Worm (Caenorhabditis elegans) whole organism, L1 larva: ENCODE measurements around the gene C08B11.9.

Source experiments
- Y116A8C.19 ChIP-seq: sonication (generic microtip); optimal IDR thresholded peaks from 2 replicates; lab custom pipeline; 2016; ENCODE audit warnings: missing compliant biosample characterization, missing genetic modification characterization, borderline replicate concordance
- blmp-1 ChIP-seq: fragments of 150-350 bp; optimal IDR thresholded peaks from 2 replicates; lab custom pipeline; 2014; ENCODE audit warnings: missing biosample characterization, missing genetic modification characterization
- ceh-63 ChIP-seq: fragments of 200-800 bp; sonication (Bioruptor generic); optimal IDR thresholded peaks from 2 replicates; lab custom pipeline; 2018; ENCODE audit warnings: mild to moderate bottlenecking, missing genetic modification characterization, missing compliant biosample characterization
- dsc-1 ChIP-seq: sonication (generic microtip); optimal IDR thresholded peaks from 2 replicates; lab custom pipeline; 2016; ENCODE audit warnings: mild to moderate bottlenecking, missing genetic modification characterization, missing compliant biosample characterization
- efl-1 ChIP-seq, 4 experiments: fragments of 150-350 bp; optimal IDR thresholded peaks in 3 of 4; peaks in 1 of 4; 1 replicate in 1 of 4; 2 replicates in 3 of 4; lab custom pipeline; 2014; ENCODE audit warnings: missing biosample characterization in 2 of 4, missing genetic modification characterization in 2 of 4, missing genetic modification reagents in 2 of 4
- egl-27 ChIP-seq, 2 experiments: fragments of 150-350 bp in 1 of 2; sonication (generic microtip); optimal IDR thresholded peaks; 3 replicates each; lab custom pipeline; 2017 to 2018; ENCODE audit warnings: missing biosample characterization in 2 of 2, missing genetic modification characterization in 2 of 2, missing genetic modification reagents in 2 of 2
- elt-2 ChIP-seq: sonication (generic microtip); optimal IDR thresholded peaks from 2 replicates; lab custom pipeline; 2016; ENCODE audit warnings: missing genetic modification characterization, mild to moderate bottlenecking, inconsistent platforms, missing compliant biosample characterization, missing genetic modification reagents
- fkh-10 ChIP-seq: sonication (generic microtip); optimal IDR thresholded peaks from 2 replicates; lab custom pipeline; 2017; ENCODE audit warnings: missing biosample characterization, missing genetic modification reagents, missing genetic modification characterization
- fkh-8 ChIP-seq: sonication (generic microtip); optimal IDR thresholded peaks from 2 replicates; lab custom pipeline; 2016; ENCODE audit warnings: mild to moderate bottlenecking, missing genetic modification characterization, missing compliant biosample characterization
- grh-1 ChIP-seq: fragments of 200-800 bp; sonication (Bioruptor generic); IDR thresholded peaks from 2 replicates; pipeline ENCODE4 v1.3.6; 2022; ENCODE audit warnings: missing genetic modification reagents, missing genetic modification characterization, missing compliant biosample characterization
- jun-1 ChIP-seq: fragments of 150-350 bp; optimal IDR thresholded peaks from 2 replicates; lab custom pipeline; 2014; ENCODE audit warnings: missing biosample characterization, missing genetic modification reagents, missing genetic modification characterization
- lin-14 ChIP-seq: fragments of 200-800 bp; sonication (Bioruptor generic); optimal IDR thresholded peaks from 2 replicates; lab custom pipeline; 2018; ENCODE audit warnings: mild to moderate bottlenecking, missing genetic modification characterization, moderate library complexity, missing compliant biosample characterization
- mdl-1 ChIP-seq, 2 experiments: fragments of 150-350 bp; optimal IDR thresholded peaks; 2 replicates each; lab custom pipeline; 2014 to 2017; ENCODE audit warnings: missing biosample characterization in 2 of 2, missing genetic modification characterization in 2 of 2, inconsistent platforms in 1 of 2
- nhr-19 ChIP-seq: fragments of 200-800 bp; sonication (Bioruptor generic); conservative IDR thresholded peaks from 2 replicates; pipeline ENCODE4 v1.3.6; 2022; ENCODE audit warnings: missing genetic modification characterization, missing compliant biosample characterization
- nhr-20 ChIP-seq: sonication (generic microtip); optimal IDR thresholded peaks from 2 replicates; lab custom pipeline; 2016; ENCODE audit warnings: mild to moderate bottlenecking, missing genetic modification characterization, missing compliant biosample characterization
- nhr-71 ChIP-seq: sonication (generic microtip); optimal IDR thresholded peaks from 2 replicates; lab custom pipeline; 2016; ENCODE audit warnings: mild to moderate bottlenecking, missing genetic modification characterization, moderate library complexity, missing compliant biosample characterization
- pag-3 ChIP-seq: sonication (generic microtip); optimal IDR thresholded peaks from 2 replicates; lab custom pipeline; 2017; ENCODE audit warnings: missing genetic modification characterization, mild to moderate bottlenecking, missing compliant biosample characterization, antibody characterized with exemption, borderline replicate concordance; ENCODE audit not compliant: insufficient read depth
- skn-1 ChIP-seq: fragments of 150-350 bp; optimal IDR thresholded peaks from 2 replicates; lab custom pipeline; 2014; ENCODE audit warnings: missing biosample characterization, missing genetic modification characterization
- vab-15 ChIP-seq: sonication (generic microtip); optimal IDR thresholded peaks from 2 replicates; lab custom pipeline; 2017; ENCODE audit warnings: missing genotype, mild to moderate bottlenecking, missing genetic modification characterization, missing compliant biosample characterization
- zip-4 ChIP-seq: fragments of 200-800 bp; sonication (Bioruptor generic); optimal IDR thresholded peaks from 2 replicates; lab custom pipeline; 2018; ENCODE audit warnings: mild to moderate bottlenecking, missing genetic modification characterization, moderate library complexity, missing compliant biosample characterization

Gene C08B11.9

ce11 chrII:8004157-8004556 lies 33.8 kb downstream of the C08B11.9 start, which contains the start of gene pgp-11:
Gene pgp-11 (minus strand): TSS chrII:8004257.
- no peak for TF ChIP-seq egl-27 (tag; optimal IDR thresholded peaks at IDR 0.05; lab: Kevin White, UChicago)
- no peak for TF ChIP-seq grh-1 (GFP tag; lab: Robert Waterston, UW)
- no peak for TF ChIP-seq ceh-63 (GFP tag; lab: Kevin White, UChicago)
- TF ChIP-seq Y116A8C.19 (tag; lab: Kevin White, UChicago), result no peak
- TF ChIP-seq fkh-10, result no peak
- TF ChIP-seq nhr-19 (GFP tag; lab: Robert Waterston, UW), result no peak
- TF ChIP-seq zip-4, result no peak

- no peak for TF ChIP-seq efl-1 (optimal IDR thresholded peaks at IDR 0.05; lab: Kevin White, UChicago)
- TF ChIP-seq efl-1 (GFP tag; optimal IDR thresholded peaks at IDR 0.05 in 1 of 2; lab: Kevin White, UChicago), result peak in 1 of 2 experiments; percentile 60
- peak; percentile 59 for TF ChIP-seq elt-2
- TF ChIP-seq skn-1 (tag; lab: Kevin White, UChicago), result no peak
These were observed 36.5 kb downstream of the C08B11.9 start for ce11 chrII:8001428-8001827.

ce11 chrII:7991279-7991678 lies 46.7 kb downstream of the C08B11.9 start:
- no peak for TF ChIP-seq pag-3 (tag; lab: Kevin White, UChicago)
- TF ChIP-seq blmp-1 (tag; lab: Kevin White, UChicago), result no peak
- TF ChIP-seq elt-2, result no peak
- peak; percentile 56 for TF ChIP-seq lin-14 (GFP tag; lab: Kevin White, UChicago)
- TF ChIP-seq vab-15 (tag; lab: Kevin White, UChicago), result no peak
- TF ChIP-seq nhr-20 (tag; lab: Kevin White, UChicago), result no peak
- TF ChIP-seq jun-1 (tag; lab: Kevin White, UChicago), result no peak
- TF ChIP-seq dsc-1, result no peak

ce11 chrII:7990192-7990591 lies 47.8 kb downstream of the C08B11.9 start:
- TF ChIP-seq mdl-1 (tag; optimal IDR thresholded peaks at IDR 0.05; lab: Kevin White, UChicago), result no peak
- peak; percentile 56 for TF ChIP-seq lin-14 (GFP tag; lab: Kevin White, UChicago)
- TF ChIP-seq jun-1 (tag; lab: Kevin White, UChicago), result no peak
- peak; percentile 71 for TF ChIP-seq fkh-10
- TF ChIP-seq blmp-1 (tag; lab: Kevin White, UChicago), result no peak
- TF ChIP-seq nhr-71 (tag; lab: Kevin White, UChicago), result no peak
- TF ChIP-seq fkh-8 (tag; lab: Kevin White, UChicago), result no peak
